Fruit fly (Drosophila melanogaster) S2 (cell line): Measurements from ENCODE around the gene CG13380.

ENCODE experiments used
- CG8478 ChIP-seq: fragments of >200 bp; optimal IDR thresholded peaks from 2 replicates; lab custom pipeline; 2018
- CTCF ChIP-seq, 2 experiments: fragments of >200 bp; optimal IDR thresholded peaks; 2 replicates each; lab custom pipeline; 2018

CG13380 gene

DNA sequence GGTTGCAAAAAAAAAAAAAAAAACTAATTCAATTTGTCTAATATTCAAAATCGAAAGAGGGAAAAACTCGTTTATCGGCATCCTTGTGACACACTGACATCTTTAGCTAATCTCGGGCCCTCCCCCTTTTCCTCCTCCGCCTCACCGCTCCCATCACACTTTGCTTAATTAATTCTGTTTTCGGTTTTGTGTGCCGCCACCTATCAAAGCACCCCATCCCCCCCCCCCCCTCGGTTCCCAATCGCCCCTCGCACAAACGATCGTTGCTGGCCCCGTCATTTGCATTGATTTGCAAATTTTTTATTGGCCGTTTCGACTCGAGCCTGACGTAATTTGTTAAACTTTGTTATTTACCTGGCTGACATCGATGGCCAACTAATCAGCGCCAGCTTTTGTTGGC lies 10.7 kb upstream of the CG13380 start:
- TF ChIP-seq CTCF (optimal IDR thresholded peaks at IDR 0.05; lab: Kevin White, UChicago), result no peak
- no peak for TF ChIP-seq CG8478

DNA sequence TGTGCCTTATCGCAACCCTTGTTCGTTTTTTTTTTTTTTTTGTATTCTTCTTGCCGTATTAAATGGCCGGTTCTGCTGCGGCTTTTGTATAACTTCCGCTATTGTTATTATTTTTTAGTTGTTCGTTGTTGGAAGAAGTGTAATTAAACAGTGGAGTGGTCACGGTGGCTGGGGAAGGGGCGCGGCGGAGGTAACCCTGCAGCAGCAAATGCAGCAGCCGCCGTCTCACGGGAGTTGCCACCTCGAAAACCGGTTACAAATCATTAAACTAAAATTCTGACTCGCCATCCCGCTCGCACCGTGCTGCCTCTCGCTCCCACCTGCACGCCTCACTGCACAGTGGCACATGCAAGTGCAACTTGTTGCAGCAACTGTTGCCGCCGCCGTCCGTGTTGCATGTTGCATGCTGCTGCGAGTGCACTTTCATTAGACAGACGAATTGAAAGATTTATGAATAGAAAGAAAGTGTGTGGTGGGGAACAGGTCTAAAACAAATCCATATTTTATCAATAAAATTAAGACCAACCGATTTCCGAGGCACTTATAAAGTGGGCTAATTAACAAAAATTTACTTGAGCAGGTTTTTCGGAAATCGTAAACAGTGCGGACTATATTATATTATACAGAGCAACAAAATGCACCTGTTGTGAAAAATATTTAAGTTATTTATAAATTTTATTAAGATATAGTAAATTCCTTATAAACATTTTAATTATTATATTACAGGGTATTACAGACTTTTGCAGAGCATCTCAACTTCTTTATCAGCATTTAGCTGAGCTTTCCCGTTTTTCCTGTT lies 10.1 kb upstream of the CG13380 start:
- TF ChIP-seq CTCF (optimal IDR thresholded peaks at IDR 0.05; lab: Kevin White, UChicago) (no peak), CG8478 (no peak)

DNA sequence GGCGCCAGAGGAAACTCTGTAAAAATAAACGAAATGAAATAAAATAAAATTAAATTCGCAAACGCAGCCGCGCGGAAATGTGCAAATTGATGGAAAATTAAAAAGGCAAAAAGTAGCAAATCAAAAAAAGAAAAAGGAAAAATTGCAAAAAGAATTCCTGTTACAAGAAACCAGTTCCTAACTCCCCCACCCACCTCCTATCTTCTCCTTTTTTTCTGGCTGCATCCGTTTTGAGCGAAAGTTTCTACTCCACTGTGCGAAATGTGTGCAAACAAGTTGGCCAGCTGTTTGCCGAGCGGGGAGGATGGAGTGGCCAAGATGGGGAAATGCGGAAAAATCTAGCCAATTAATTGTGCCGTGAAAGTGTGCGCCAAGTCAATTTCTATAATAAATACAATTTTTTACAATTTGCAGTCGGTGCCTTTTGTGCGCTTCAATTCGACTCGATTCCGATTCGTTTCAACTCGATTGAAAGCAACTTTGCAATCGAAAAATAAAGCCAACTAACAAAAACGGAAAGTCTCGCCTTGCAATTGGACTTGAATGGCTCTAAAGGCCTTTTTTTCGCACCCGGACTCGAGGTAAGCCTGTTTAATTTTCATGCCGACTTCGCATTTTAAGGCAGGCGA lies 8.8 kb upstream of the CG13380 start:
- no peak for TF ChIP-seq CTCF (optimal IDR thresholded peaks at IDR 0.05; lab: Kevin White, UChicago)
- no peak for TF ChIP-seq CG8478

DNA sequence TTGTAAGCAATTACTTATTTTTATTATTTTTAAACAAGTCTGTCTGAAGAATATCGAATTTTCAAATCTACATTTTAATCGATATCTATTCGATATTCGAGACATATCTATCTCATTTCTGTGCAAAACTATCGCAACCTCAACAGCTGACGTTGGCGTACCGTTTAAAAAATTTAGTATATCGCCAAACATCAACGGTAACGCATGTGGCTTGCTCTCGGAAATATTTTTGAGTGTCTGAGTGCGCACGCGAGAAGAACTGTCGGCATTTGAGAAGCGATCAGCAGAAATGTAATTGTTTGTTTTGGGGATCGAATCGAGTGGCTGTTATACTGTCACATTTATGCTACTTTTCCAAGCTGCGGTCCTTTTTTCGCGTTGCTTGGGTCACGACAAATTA lies 8.0 kb upstream of the CG13380 start, which contains the start of gene MYPT-75D:
Gene MYPT-75D, plus strand, starts transcription at position 174 of the 400 bp plus-strand sequence.
- TF ChIP-seq CG8478, result no peak
- no peak for TF ChIP-seq CTCF (optimal IDR thresholded peaks at IDR 0.05; lab: Kevin White, UChicago)

DNA sequence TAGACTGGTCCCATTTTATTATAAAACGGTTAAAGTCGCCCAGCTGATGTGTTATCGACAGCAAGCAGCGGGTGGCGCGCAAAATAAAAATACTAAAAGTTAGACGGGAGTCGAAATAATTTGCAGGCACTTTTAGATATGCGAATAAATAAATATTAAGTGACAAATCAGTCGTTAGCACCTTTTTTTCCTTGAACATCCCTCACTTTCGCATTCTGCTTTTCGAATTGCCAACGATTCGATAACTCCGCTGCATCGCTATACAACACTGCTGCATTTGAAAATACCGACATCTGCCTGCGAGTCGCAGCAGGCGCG lies 4.6 kb upstream of the CG13380 start, which contains the start of gene bora:
Gene bora, plus strand, starts transcription at position 271 of the 318 bp plus-strand sequence.
- TF ChIP-seq CG8478, result no peak
- TF ChIP-seq CTCF (optimal IDR thresholded peaks at IDR 0.05; lab: Kevin White, UChicago), result no peak

DNA sequence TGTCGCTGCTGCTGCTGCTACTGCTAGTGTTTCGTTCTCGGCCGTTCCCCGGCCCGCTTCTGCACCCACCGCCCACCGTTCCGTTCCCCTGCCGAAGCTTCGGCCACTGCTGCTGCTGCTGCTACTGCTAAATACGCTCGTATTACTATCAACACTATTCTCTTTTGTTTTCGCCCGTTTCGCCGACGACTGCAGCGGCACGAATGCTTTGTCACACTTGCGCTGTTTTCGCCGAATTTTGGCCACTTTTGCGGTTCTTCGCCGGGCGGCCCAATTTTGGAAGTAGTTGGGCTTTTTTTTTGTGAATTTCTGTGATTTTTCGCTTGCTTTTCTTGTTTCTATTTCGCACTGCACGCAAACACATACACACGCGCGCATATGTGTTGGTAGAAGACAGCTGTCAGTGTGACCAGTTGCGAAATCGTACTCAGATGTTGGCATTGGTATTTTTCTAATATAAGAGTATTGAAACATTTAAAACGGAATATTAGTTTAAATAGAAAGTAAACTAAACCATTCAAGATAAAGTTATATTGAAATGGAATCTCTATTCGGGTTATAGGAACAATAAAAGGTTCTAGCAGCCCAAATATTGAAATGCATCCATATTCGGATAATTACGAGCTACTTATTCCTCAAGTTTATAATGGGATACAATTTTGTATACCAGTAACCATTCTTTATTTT lies 4.1 kb upstream of the CG13380 start, which contains the start of gene not:
Gene not, minus strand, starts transcription at position 395 of the 687 bp plus-strand sequence.
- no peak for TF ChIP-seq CG8478
- TF ChIP-seq CTCF (optimal IDR thresholded peaks at IDR 0.05; lab: Kevin White, UChicago), result no peak

DNA sequence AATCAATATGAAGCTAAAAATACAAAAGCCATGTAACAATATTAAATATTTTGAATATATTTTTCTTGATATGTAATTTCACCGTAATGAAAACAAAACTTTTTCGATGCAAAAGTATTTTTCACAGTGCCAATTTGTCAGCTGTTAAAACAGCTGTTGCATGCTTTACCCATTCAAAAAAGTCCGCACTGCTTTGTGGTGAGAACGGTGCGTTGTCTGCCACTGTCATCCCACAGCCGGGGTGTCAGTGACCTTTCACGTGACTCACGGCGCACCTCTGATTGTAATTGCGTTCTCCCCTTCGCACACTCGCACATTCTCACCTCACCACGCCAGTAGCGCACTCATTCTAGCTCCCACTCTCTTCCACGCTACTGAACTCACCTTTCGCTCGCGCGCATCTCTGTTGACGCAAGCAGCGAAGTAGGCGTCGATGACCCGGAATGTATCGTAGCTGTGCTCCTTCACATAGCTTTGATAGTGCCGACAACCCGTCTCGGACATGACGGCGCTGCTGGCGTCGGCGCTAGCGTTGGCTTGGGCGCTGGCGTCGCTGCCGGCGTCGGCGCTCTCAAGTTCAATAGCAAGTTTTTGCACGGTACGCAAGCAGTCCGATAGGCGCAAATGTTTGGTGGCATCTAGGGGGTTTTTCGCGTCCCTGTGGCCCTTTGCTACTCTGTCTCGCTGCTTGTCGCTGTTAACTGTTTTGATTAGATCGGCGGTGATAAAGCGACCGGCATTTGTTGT lies 3.4 kb upstream of the CG13380 start:
- TF ChIP-seq CG8478, result no peak
- peak in 1 of 2 experiments; percentile 35 for TF ChIP-seq CTCF (optimal IDR thresholded peaks at IDR 0.05; lab: Kevin White, UChicago)

DNA sequence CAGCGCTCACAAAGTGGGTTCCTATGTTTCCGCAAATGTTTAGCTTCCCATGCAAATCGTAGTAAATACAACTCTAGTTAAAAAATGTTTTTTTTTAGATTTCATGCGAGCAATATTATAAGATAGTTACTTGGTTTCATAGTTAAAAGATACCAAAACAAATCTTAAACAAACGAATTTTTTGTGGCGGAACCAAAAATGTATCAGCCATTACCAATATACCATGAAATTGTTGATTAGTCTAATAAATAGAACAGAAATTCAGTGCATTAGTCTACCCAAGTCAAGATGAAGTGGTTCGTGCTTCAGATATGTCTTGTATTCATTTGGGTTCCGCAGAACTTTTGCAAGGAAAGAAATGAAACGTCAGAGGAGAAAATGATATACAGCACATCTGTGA lies 6.1 kb downstream of the CG13380 start, which contains the start of gene CG32199:
Gene CG32199, plus strand, starts transcription at position 301 of the 400 bp plus-strand sequence.
- TF ChIP-seq CTCF (optimal IDR thresholded peaks at IDR 0.05; lab: Kevin White, UChicago), result no peak
- TF ChIP-seq CG8478, result no peak

DNA sequence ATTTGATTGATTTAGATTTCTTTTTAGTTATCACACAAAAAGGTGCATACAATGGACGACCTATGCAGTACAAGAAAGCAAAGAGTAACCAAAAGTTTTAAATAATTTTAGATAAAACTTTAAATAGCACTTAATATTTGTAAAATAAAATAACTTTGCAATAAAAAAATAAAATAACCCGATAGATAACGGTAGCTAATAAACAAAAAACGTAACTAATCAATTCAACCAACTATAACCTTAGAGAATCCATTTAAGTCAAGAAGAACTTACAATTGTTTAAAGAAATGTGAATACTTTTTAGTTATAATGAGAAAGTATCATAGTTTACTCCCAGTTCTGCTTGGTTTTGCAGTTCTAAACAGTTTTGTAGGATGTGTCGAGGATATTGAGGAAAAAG lies 8.4 kb downstream of the CG13380 start, which contains the start of gene CG32201:
Gene CG32201, plus strand, starts transcription at position 301 of the 400 bp plus-strand sequence.
- no peak for TF ChIP-seq CTCF (optimal IDR thresholded peaks at IDR 0.05; lab: Kevin White, UChicago)
- no peak for TF ChIP-seq CG8478

DNA sequence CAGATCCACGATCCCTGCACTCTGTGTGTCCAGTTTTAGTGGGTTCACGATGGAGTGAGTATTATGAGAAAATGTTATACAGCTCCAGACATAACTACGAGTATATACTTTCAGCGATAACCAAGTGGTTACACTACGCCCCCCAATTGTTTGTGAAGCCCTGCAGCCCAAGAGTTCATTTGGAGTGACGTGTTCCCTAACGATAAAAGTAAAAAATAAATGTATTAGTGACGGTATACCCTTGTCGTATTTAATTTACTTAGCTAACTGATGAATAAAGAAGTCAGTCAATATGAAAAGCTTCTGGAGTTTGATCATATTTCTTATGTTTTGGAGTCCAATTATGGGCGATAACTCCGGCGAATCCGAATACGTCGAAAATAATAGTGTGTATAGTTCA lies 10.6 kb downstream of the CG13380 start, which contains the start of gene CG18231:
Gene CG18231, plus strand, starts transcription at position 301 of the 400 bp plus-strand sequence.
- TF ChIP-seq CG8478 (no peak), CTCF (optimal IDR thresholded peaks at IDR 0.05; lab: Kevin White, UChicago) (no peak)

DNA sequence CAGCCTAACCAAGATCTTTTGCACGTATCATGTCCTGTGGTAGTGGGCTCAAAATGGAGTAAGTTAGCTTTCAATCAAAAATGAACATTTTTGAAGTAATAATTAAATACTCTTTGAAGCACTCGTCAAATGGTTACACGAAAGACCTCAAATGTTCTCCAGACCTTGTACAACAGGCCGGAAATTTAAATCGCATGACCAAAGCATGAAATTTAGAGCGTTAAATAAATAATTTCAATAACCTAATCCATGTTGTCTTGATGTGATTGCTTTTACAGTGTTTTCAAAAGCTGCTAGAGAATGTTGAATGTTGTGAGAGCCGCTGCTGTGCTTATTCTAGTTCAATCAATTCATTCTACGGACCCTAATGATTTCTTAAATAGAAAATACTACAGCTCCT lies 12.6 kb downstream of the CG13380 start, which contains the start of gene CG18233:
Gene CG18233, plus strand, starts transcription at position 301 of the 400 bp plus-strand sequence.
- TF ChIP-seq CG8478 (no peak), CTCF (optimal IDR thresholded peaks at IDR 0.05; lab: Kevin White, UChicago) (no peak)

DNA sequence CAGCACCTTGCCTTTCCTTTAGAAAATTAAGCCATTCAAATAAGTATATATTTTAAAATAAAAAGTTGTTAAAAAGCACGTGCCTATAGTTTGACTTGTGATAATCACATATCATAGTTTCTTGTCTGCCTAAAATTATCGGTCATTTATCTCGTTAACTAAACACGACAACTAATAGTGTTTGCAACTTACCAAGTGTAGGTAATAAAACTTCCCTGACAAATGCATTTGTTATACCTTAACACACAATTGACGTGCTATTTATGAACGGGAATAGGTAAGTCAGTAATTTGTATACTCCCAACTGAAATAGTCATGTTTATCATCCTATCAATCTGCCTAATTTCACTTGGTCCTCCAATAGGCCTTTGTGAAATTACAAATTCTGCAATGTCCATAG lies 14.6 kb downstream of the CG13380 start, which contains the start of gene CG18234:
Gene CG18234, plus strand, starts transcription at position 301 of the 400 bp plus-strand sequence.
- TF ChIP-seq CG8478, result no peak
- TF ChIP-seq CTCF (optimal IDR thresholded peaks at IDR 0.05; lab: Kevin White, UChicago), result no peak

DNA sequence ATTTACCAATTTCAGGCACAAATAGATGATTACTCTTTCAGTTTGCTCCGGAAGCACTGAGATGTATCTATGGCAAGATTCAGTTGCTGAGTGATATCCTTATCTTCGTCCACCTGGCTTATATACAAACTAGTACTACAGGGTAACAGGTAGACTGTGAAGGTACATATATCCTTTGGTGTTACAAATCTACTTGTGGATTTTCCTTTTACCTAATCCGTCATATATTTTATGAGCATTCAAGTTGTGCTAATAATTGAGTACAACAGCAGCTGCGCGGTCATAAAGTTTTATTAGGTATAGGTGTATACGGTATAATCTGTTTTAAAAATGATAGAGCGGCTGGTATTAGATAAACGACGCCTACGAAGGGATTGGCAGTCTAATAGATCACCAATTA lies 24.1 kb downstream of the CG13380 start, which contains the start of gene term:
Gene term, minus strand, starts transcription at position 101 of the 400 bp plus-strand sequence.
- TF ChIP-seq CTCF (optimal IDR thresholded peaks at IDR 0.05; lab: Kevin White, UChicago), result no peak

DNA sequence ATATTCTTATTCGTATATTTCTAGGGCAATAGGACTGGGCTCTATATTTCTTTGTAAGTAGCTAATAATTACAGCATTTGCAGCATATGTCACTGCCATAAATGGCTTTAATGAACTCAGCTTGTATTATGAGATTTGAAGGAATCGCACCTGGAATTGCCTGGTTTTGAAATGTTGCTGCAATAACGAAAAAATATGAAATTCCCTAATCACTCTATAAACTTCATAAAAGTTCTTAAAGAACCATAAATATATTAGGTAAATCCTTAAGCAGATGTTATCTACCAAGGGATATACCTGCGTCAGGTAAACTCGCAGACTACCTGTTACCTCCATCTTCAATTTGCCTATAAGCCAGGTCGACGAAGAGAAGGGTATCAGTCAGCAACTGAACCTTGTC lies 29.4 kb downstream of the CG13380 start, which contains the start of gene CG7271:
Gene CG7271, plus strand, starts transcription at position 373 of the 400 bp plus-strand sequence.
- TF ChIP-seq CG8478, result no peak
- no peak for TF ChIP-seq CTCF (optimal IDR thresholded peaks at IDR 0.05; lab: Kevin White, UChicago)
